Fruit fly (Drosophila melanogaster) whole organism, embryonic: Measurements from ENCODE around the gene Nab2.

Experiments used
- BEAF-32 ChIP-seq: fragments of 200-800 bp; sonication (Bioruptor generic); optimal IDR thresholded peaks from 3 replicates; lab custom pipeline; 2017; ENCODE audit warnings: missing biosample characterization, missing genetic modification characterization, mild to moderate bottlenecking, moderate library complexity, missing genetic modification reagents
- Bdp1 ChIP-seq: fragments of 200-800 bp; sonication (Bioruptor generic); optimal IDR thresholded peaks from 3 replicates; lab custom pipeline; 2016; ENCODE audit warnings: missing biosample characterization, missing genetic modification characterization
- Blimp-1 ChIP-seq: fragments of 200-800 bp; sonication (Bioruptor generic); optimal IDR thresholded peaks from 3 replicates; lab custom pipeline; 2018; ENCODE audit warnings: missing biosample characterization, missing genetic modification characterization, mild to moderate bottlenecking, moderate library complexity, missing genetic modification reagents
- Bteb2 ChIP-seq: fragments of 200-800 bp; sonication (Bioruptor generic); optimal IDR thresholded peaks from 2 replicates; lab custom pipeline; 2016; ENCODE audit warnings: missing biosample characterization, missing genetic modification characterization
- CG10979 ChIP-seq: fragments of 200-800 bp; sonication (Bioruptor generic); optimal IDR thresholded peaks from 2 replicates; lab custom pipeline; 2018; ENCODE audit warnings: missing biosample characterization, mild to moderate bottlenecking, missing genetic modification characterization, moderate library complexity
- CG11093 ChIP-seq: fragments of 200-800 bp; sonication (Bioruptor generic); IDR thresholded peaks from 3 replicates; pipeline ENCODE4 v1.3.6; 2022; ENCODE audit warnings: missing biosample characterization, missing genetic modification characterization
- CG11398 ChIP-seq: fragments of 200-800 bp; sonication (Bioruptor generic); optimal IDR thresholded peaks from 2 replicates; lab custom pipeline; 2016; ENCODE audit warnings: missing biosample characterization, missing genetic modification characterization
- CG12769 ChIP-seq: fragments of 200-800 bp; sonication (Bioruptor generic); optimal IDR thresholded peaks from 2 replicates; lab custom pipeline; 2019; ENCODE audit warnings: missing biosample characterization, mild to moderate bottlenecking, missing genetic modification characterization, moderate library complexity
- CG15269 ChIP-seq: fragments of 200-800 bp; sonication (Bioruptor generic); optimal IDR thresholded peaks from 2 replicates; lab custom pipeline; 2018; ENCODE audit warnings: missing biosample characterization, mild to moderate bottlenecking, missing genetic modification characterization, moderate library complexity
- CG15479 ChIP-seq: fragments of 200-800 bp; sonication (Bioruptor generic); optimal IDR thresholded peaks from 3 replicates; lab custom pipeline; 2019; ENCODE audit warnings: missing biosample characterization, mild to moderate bottlenecking, missing genetic modification characterization, moderate library complexity
- CG1792 ChIP-seq: fragments of 200-800 bp; sonication (Bioruptor generic); optimal IDR thresholded peaks from 2 replicates; lab custom pipeline; 2016; ENCODE audit warnings: missing biosample characterization, missing genetic modification characterization
- CG18011 ChIP-seq: fragments of 200-800 bp; sonication (Bioruptor generic); optimal IDR thresholded peaks from 2 replicates; lab custom pipeline; 2017; ENCODE audit warnings: missing biosample characterization, missing genetic modification characterization, mild to moderate bottlenecking, moderate library complexity, missing genotype
- CG2199 ChIP-seq: fragments of 200-800 bp; sonication (Bioruptor generic); IDR thresholded peaks from 3 replicates; pipeline ENCODE4 v1.3.6; 2022; ENCODE audit warnings: missing biosample characterization, missing genetic modification characterization
- CG2712 ChIP-seq: fragments of 200-800 bp; optimal IDR thresholded peaks from 3 replicates; lab custom pipeline; 2019; ENCODE audit warnings: missing biosample characterization, mild to moderate bottlenecking, missing genetic modification characterization, moderate library complexity
- CG34422 ChIP-seq: fragments of 200-800 bp; sonication (Bioruptor generic); IDR thresholded peaks from 3 replicates; pipeline ENCODE4 v1.3.6; 2022; ENCODE audit warnings: missing biosample characterization, missing genetic modification characterization
- CG42726 ChIP-seq: fragments of 200-800 bp; sonication (Bioruptor generic); IDR thresholded peaks from 2 replicates; pipeline ENCODE4 v1.3.6; 2022; ENCODE audit warnings: missing biosample characterization, missing genetic modification characterization; ENCODE audit not compliant: partially characterized antibody
- CG4854 ChIP-seq: fragments of 200-800 bp; sonication (Bioruptor generic); optimal IDR thresholded peaks from 2 replicates; lab custom pipeline; 2016; ENCODE audit warnings: missing biosample characterization, missing genetic modification characterization, inconsistent platforms
- CG6175 ChIP-seq: fragments of 200-800 bp; sonication (Bioruptor generic); IDR thresholded peaks from 3 replicates; pipeline ENCODE4 v1.3.6; 2022; ENCODE audit warnings: missing biosample characterization, missing genetic modification characterization
- CG6765 ChIP-seq: fragments of 200-800 bp; sonication (Bioruptor generic); optimal IDR thresholded peaks from 3 replicates; lab custom pipeline; 2017; ENCODE audit warnings: missing biosample characterization, mild to moderate bottlenecking, missing genetic modification characterization
- CG7372 ChIP-seq: fragments of 200-800 bp; sonication (Bioruptor generic); IDR thresholded peaks from 2 replicates; pipeline ENCODE4 v1.3.6; 2022; ENCODE audit warnings: missing biosample characterization, missing genetic modification characterization
- CG8388 ChIP-seq: fragments of 200-800 bp; sonication (Bioruptor generic); optimal IDR thresholded peaks from 2 replicates; lab custom pipeline; 2019; ENCODE audit warnings: missing biosample characterization, mild to moderate bottlenecking, missing genetic modification characterization, moderate library complexity
- CG8924 ChIP-seq: fragments of 200-800 bp; optimal IDR thresholded peaks from 3 replicates; lab custom pipeline; 2019; ENCODE audit warnings: missing biosample characterization, mild to moderate bottlenecking, missing genetic modification characterization, moderate library complexity
- Camta ChIP-seq: fragments of 200-800 bp; sonication (Bioruptor generic); optimal IDR thresholded peaks from 2 replicates; lab custom pipeline; 2016; ENCODE audit warnings: missing biosample characterization, missing genetic modification characterization
- D19A ChIP-seq: fragments of 200-800 bp; optimal IDR thresholded peaks from 3 replicates; lab custom pipeline; 2019; ENCODE audit warnings: missing biosample characterization, mild to moderate bottlenecking, missing genetic modification characterization, moderate library complexity
- ERR ChIP-seq: fragments of 200-800 bp; sonication (Bioruptor generic); optimal IDR thresholded peaks from 2 replicates; lab custom pipeline; 2016; ENCODE audit warnings: missing biosample characterization, missing genetic modification characterization
- GATAe ChIP-seq: fragments of 200-800 bp; sonication (Bioruptor generic); conservative IDR thresholded peaks from 2 replicates; pipeline ENCODE4 v1.3.6; 2022; ENCODE audit warnings: missing biosample characterization, missing genetic modification characterization
- HLH3B ChIP-seq: fragments of 200-800 bp; sonication (Bioruptor generic); IDR thresholded peaks from 2 replicates; pipeline ENCODE4 v1.3.6; 2022; ENCODE audit warnings: missing biosample characterization, missing genetic modification characterization
- Nf-YB ChIP-seq: fragments of 200-800 bp; sonication (Bioruptor generic); optimal IDR thresholded peaks from 3 replicates; lab custom pipeline; 2019; ENCODE audit warnings: missing biosample characterization, mild to moderate bottlenecking, missing genetic modification characterization, moderate library complexity
- Pdp1 ChIP-seq, 2 experiments: fragments of 200-800 bp; sonication (Bioruptor generic); optimal IDR thresholded peaks; 3 replicates each; lab custom pipeline; 2016; ENCODE audit warnings: missing biosample characterization in 2 of 2, missing genetic modification characterization in 2 of 2, mild to moderate bottlenecking in 1 of 2, moderate library complexity in 1 of 2
- Ravus ChIP-seq: fragments of 200-800 bp; sonication (Bioruptor generic); IDR thresholded peaks from 2 replicates; pipeline ENCODE4 v1.3.6; 2022; ENCODE audit warnings: missing biosample characterization, missing genetic modification characterization
- al ChIP-seq: fragments of 200-800 bp; sonication (Bioruptor generic); IDR thresholded peaks from 2 replicates; pipeline ENCODE4 v1.3.6; 2022; ENCODE audit warnings: missing biosample characterization, missing genetic modification characterization
- ase ChIP-seq: fragments of 200-800 bp; sonication (Bioruptor generic); IDR thresholded peaks from 3 replicates; pipeline ENCODE4 v1.3.6; 2022; ENCODE audit warnings: missing biosample characterization, missing genetic modification characterization
- chinmo ChIP-seq: fragments of 200-800 bp; sonication (Bioruptor generic); IDR thresholded peaks from 4 replicates; pipeline ENCODE4 v1.3.6; 2022; ENCODE audit warnings: missing biosample characterization, missing genetic modification characterization; ENCODE audit not compliant: partially characterized antibody
- dmrt99B ChIP-seq: fragments of 200-800 bp; sonication (Bioruptor generic); optimal IDR thresholded peaks from 2 replicates; lab custom pipeline; 2018; ENCODE audit warnings: missing biosample characterization, mild to moderate bottlenecking, missing genetic modification characterization, moderate library complexity
- dpn ChIP-seq, 2 experiments: fragments of 200-800 bp; sonication (Bioruptor generic); optimal IDR thresholded peaks; 3 replicates each; lab custom pipeline; 2016; ENCODE audit warnings: missing biosample characterization in 2 of 2, missing genetic modification characterization in 2 of 2
- exex ChIP-seq: fragments of 200-800 bp; sonication (Bioruptor generic); optimal IDR thresholded peaks from 4 replicates; lab custom pipeline; 2018; ENCODE audit warnings: missing biosample characterization, mild to moderate bottlenecking, missing genetic modification characterization, moderate library complexity
- eyg ChIP-seq: fragments of 200-800 bp; sonication (Bioruptor generic); optimal IDR thresholded peaks from 3 replicates; lab custom pipeline; 2016; ENCODE audit warnings: missing biosample characterization, missing genetic modification characterization
- gce ChIP-seq: fragments of 200-800 bp; sonication (Bioruptor generic); IDR thresholded peaks from 3 replicates; pipeline ENCODE4 v1.3.6; 2022; ENCODE audit warnings: missing biosample characterization, missing genetic modification characterization
- hkb ChIP-seq, 2 experiments: fragments of 200-800 bp in 1 of 2; fragments of >200 bp in 1 of 2; sonication (Bioruptor generic) in 1 of 2; IDR thresholded peaks in 1 of 2; optimal IDR thresholded peaks in 1 of 2; 2 replicates each; pipeline versions ENCODE4 v1.3.6 to Lab custom; 2017 to 2022; ENCODE audit warnings: missing biosample characterization in 1 of 2, missing genetic modification characterization in 1 of 2
- lab ChIP-seq: fragments of 200-800 bp; sonication (Bioruptor generic); optimal IDR thresholded peaks from 3 replicates; lab custom pipeline; 2017; ENCODE audit warnings: missing biosample characterization, missing genetic modification characterization, mild to moderate bottlenecking, moderate library complexity, missing genetic modification reagents
- mam ChIP-seq: fragments of 200-800 bp; sonication (Bioruptor generic); optimal IDR thresholded peaks from 3 replicates; lab custom pipeline; 2016; ENCODE audit warnings: missing biosample characterization, missing genetic modification characterization
- mirr ChIP-seq: fragments of 200-800 bp; sonication (Bioruptor generic); optimal IDR thresholded peaks from 3 replicates; lab custom pipeline; 2018; ENCODE audit warnings: missing biosample characterization, mild to moderate bottlenecking, missing genetic modification characterization
- org-1 ChIP-seq: fragments of 200-800 bp; sonication (Bioruptor generic); optimal IDR thresholded peaks from 2 replicates; lab custom pipeline; 2017; ENCODE audit warnings: missing biosample characterization, missing genetic modification characterization
- peb ChIP-seq: fragments of 200-800 bp; sonication (Bioruptor generic); IDR thresholded peaks from 2 replicates; pipeline ENCODE4 v1.3.6; 2022; ENCODE audit warnings: missing biosample characterization, missing genetic modification characterization
- pros ChIP-seq: fragments of 200-800 bp; sonication (Bioruptor generic); optimal IDR thresholded peaks from 3 replicates; lab custom pipeline; 2019; ENCODE audit warnings: missing biosample characterization, mild to moderate bottlenecking, missing genetic modification characterization, moderate library complexity
- slbo ChIP-seq: fragments of 200-800 bp; sonication (Bioruptor generic); IDR thresholded peaks from 2 replicates; pipeline ENCODE4 v1.3.6; 2022; ENCODE audit warnings: missing biosample characterization, missing genetic modification characterization
- sug ChIP-seq: fragments of 200-800 bp; optimal IDR thresholded peaks from 2 replicates; lab custom pipeline; 2019; ENCODE audit warnings: missing biosample characterization, mild to moderate bottlenecking, missing genetic modification characterization, moderate library complexity
- vnd ChIP-seq: fragments of 200-800 bp; sonication (Bioruptor generic); IDR thresholded peaks from 3 replicates; pipeline ENCODE4 v1.3.6; 2022; ENCODE audit warnings: missing biosample characterization, missing genetic modification characterization; ENCODE audit not compliant: partially characterized antibody

Gene Nab2

DNA sequence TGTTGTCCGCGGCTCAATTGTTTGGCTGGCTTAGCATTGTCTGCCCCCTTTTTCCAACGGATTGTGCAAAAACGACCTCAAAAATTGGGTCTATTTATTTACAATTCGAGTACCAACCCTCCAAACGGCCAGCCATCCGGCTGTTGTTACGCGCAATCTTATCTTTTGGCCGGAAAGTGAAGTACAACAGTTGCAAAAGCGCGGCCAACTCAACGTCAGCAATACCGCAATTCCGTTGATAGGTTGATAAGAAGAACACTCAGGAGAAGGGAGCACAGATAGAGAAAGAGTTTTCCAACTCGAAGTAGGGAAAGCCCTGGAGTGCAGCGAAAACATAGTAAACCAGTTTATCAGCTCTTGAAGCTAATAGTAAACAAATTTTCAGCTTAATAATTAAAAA lies 21.3 kb downstream of the Nab2 start:
- no peak for TF ChIP-seq CG18011 (GFP tag; lab: Kevin White, UChicago)
- TF ChIP-seq hkb (optimal IDR thresholded peaks at IDR 0.05; lab: Kevin White, UChicago), result no peak
- TF ChIP-seq hkb (GFP tag; IDR thresholded peaks at IDR 0.05; lab: Robert Waterston, UW), result no peak
- TF ChIP-seq lab, result peak; percentile 5
- no peak for TF ChIP-seq CG4854 (GFP tag; lab: Kevin White, UChicago)
- TF ChIP-seq exex (tag; lab: Kevin White, UChicago), result peak; percentile 55
- no peak for TF ChIP-seq CG34422 (GFP tag; lab: Robert Waterston, UW)
- TF ChIP-seq CG8388 (GFP tag; lab: Kevin White, UChicago), result no peak
- no peak for TF ChIP-seq pros (GFP tag; lab: Kevin White, UChicago)
- TF ChIP-seq CG11398 (GFP tag; lab: Kevin White, UChicago), result no peak
- 0 out of 2 replicates have a peak, but pooled peaks have one; percentile 21 for TF ChIP-seq slbo (GFP tag; lab: Robert Waterston, UW)
- no peak for TF ChIP-seq mam (GFP tag; lab: Kevin White, UChicago)
- TF ChIP-seq CG1792 (GFP tag; lab: Kevin White, UChicago), result no peak
- TF ChIP-seq CG2199 (GFP tag; lab: Robert Waterston, UW), result no peak
- no peak for TF ChIP-seq CG42726
- TF ChIP-seq Blimp-1 (GFP tag; lab: Kevin White, UChicago), result no peak
- TF ChIP-seq HLH3B (GFP tag; lab: Robert Waterston, UW), result no peak
- TF ChIP-seq mirr (GFP tag; lab: Kevin White, UChicago), result peak; percentile 30
- no peak for TF ChIP-seq BEAF-32
- TF ChIP-seq Camta, result no peak
- peak; percentile 24 for TF ChIP-seq CG12769
- TF ChIP-seq Pdp1 (GFP tag; optimal IDR thresholded peaks at IDR 0.05; lab: Kevin White, UChicago), result peak in 1 of 2 experiments; percentile 33
- TF ChIP-seq sug, result peak; percentile 48
- peak; percentile 45; the same call in 1 of the 3 replicates for TF ChIP-seq vnd (GFP tag; lab: Robert Waterston, UW)
- TF ChIP-seq CG15479 (GFP tag; lab: Kevin White, UChicago), result peak; percentile 65
- peak; percentile 72 for TF ChIP-seq GATAe
- no peak for TF ChIP-seq CG11093 (GFP tag; lab: Robert Waterston, UW)
- TF ChIP-seq CG10979 (tag; lab: Kevin White, UChicago), result no peak
- no peak for TF ChIP-seq dmrt99B (tag; lab: Kevin White, UChicago)
- TF ChIP-seq Ravus, result no peak
- TF ChIP-seq CG6765 (GFP tag; lab: Kevin White, UChicago), result no peak
- no peak for TF ChIP-seq CG15269 (tag; lab: Kevin White, UChicago)
- TF ChIP-seq D19A (tag; lab: Kevin White, UChicago), result no peak
- no peak for TF ChIP-seq dpn (GFP tag; optimal IDR thresholded peaks at IDR 0.05; lab: Kevin White, UChicago)
- 0 out of 4 replicates have a peak, but pooled peaks have one; percentile 45 for TF ChIP-seq chinmo (GFP tag; lab: Robert Waterston, UW)

DNA sequence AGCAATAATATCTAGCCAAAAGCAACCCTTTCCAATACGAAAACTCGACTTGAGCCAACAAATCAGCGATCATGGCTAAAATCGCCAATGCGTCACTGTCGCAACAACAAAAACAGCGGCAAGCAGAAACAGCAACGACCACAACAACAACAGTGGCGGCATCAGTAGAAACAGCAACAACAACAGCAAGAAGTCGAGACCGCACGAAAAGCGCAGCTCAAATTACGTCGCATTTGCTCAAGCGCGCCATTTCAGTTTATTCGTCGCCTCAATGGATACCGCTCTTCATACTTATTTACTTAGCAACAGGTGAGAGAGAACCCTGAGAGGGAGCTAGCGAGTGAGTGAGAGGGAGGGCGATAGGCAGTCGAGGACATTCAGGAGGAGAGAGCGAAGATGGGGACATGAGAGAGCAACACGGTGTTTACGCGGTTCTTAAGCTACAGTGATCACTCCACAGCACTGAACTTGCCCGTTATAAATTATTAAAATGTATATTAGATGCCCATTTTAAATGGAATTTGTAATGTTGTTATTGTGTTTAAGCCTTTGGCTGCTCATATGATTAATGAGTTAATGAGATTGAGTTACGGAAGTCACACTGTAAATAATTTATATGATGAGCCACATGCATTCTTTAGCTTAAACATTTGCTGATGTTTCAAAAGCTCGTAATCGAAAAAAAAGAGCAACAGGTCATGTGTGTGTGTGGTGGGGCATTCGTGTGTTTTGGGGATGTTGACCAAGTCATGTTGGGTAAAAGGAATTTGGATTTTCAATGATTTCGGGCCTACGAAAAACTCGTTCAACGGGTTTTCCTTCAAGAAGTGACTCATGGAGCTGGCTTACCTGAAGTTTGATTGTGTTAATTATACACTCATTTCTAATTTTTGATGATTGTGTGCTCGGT lies 22.4 kb downstream of the Nab2 start:
- TF ChIP-seq peb (GFP tag; lab: Robert Waterston, UW) (peak; percentile 37; the same call in 1 of the 2 replicates), CG15269 (tag; lab: Kevin White, UChicago) (peak; percentile 88), org-1 (peak; percentile 64), ERR (GFP tag; lab: Kevin White, UChicago) (peak; percentile 49), gce (GFP tag; lab: Robert Waterston, UW) (peak; percentile 62; the same call in 1 of the 3 replicates), ase (GFP tag; lab: Robert Waterston, UW) (peak; percentile 68; the same call in 2 of the 3 replicates), eyg (GFP tag; lab: Kevin White, UChicago) (peak; percentile 32), Nf-YB (GFP tag; lab: Kevin White, UChicago) (peak; percentile 44), CG7372 (GFP tag; lab: Robert Waterston, UW) (peak; percentile 77), Bteb2 (peak; percentile 73), al (GFP tag; lab: Robert Waterston, UW) (peak; percentile 76; the same call in 1 of the 2 replicates), Bdp1 (GFP tag; lab: Kevin White, UChicago) (peak; percentile 52), CG2712 (peak; percentile 85), CG8924 (peak; percentile 80), CG6175 (peak; percentile 72; the same call in 2 of the 3 replicates)
